Fruit fly (Drosophila melanogaster) whole organism, embryonic: ENCODE results near the gene grnd.

Experiments used
- ATbp ChIP-seq: fragments of 200-800 bp; sonication (Bioruptor generic); optimal IDR thresholded peaks from 2 replicates; lab custom pipeline; 2017; ENCODE audit warnings: missing biosample characterization, mild to moderate bottlenecking, missing genetic modification characterization, missing genetic modification reagents
- Atf3 ChIP-seq: fragments of 200-800 bp; sonication (Bioruptor generic); optimal IDR thresholded peaks from 3 replicates; lab custom pipeline; 2016; ENCODE audit warnings: missing biosample characterization, missing genetic modification characterization
- Blimp-1 ChIP-seq: fragments of 200-800 bp; sonication (Bioruptor generic); optimal IDR thresholded peaks from 3 replicates; lab custom pipeline; 2018; ENCODE audit warnings: missing biosample characterization, missing genetic modification characterization, mild to moderate bottlenecking, moderate library complexity, missing genetic modification reagents
- BtbVII ChIP-seq: fragments of 200-800 bp; sonication (Bioruptor generic); optimal IDR thresholded peaks from 3 replicates; lab custom pipeline; 2017; ENCODE audit warnings: missing biosample characterization, mild to moderate bottlenecking, missing genetic modification characterization
- CG11247 ChIP-seq: fragments of 200-800 bp; sonication (Bioruptor generic); IDR thresholded peaks from 2 replicates; pipeline ENCODE4 v1.3.6; 2022; ENCODE audit warnings: missing biosample characterization, missing genetic modification characterization
- CG11456 ChIP-seq: fragments of 200-800 bp; sonication (Bioruptor generic); IDR thresholded peaks from 3 replicates; pipeline ENCODE4 v1.3.6; 2022; ENCODE audit warnings: missing biosample characterization, missing genetic modification characterization
- CG12391 ChIP-seq: fragments of 200-800 bp; sonication (Bioruptor generic); optimal IDR thresholded peaks from 3 replicates; lab custom pipeline; 2018; ENCODE audit warnings: missing biosample characterization, mild to moderate bottlenecking, missing genetic modification characterization, moderate library complexity
- CG14860 ChIP-seq: fragments of 200-800 bp; sonication (Bioruptor generic); IDR thresholded peaks from 3 replicates; pipeline ENCODE4 v1.3.6; 2022; ENCODE audit warnings: missing biosample characterization, missing genetic modification characterization; ENCODE audit not compliant: partially characterized antibody
- CG15073 ChIP-seq: fragments of 200-800 bp; sonication (Bioruptor generic); optimal IDR thresholded peaks from 2 replicates; lab custom pipeline; 2016; ENCODE audit warnings: missing biosample characterization, missing genetic modification characterization
- CG18764 ChIP-seq: fragments of 200-800 bp; sonication (Bioruptor generic); optimal IDR thresholded peaks from 3 replicates; lab custom pipeline; 2016; ENCODE audit warnings: missing biosample characterization, missing genetic modification characterization
- CG4404 ChIP-seq: fragments of 200-800 bp; sonication (Bioruptor generic); IDR thresholded peaks from 2 replicates; pipeline ENCODE4 v1.3.6; 2022; ENCODE audit warnings: missing biosample characterization, missing genetic modification characterization
- CG8359 ChIP-seq: fragments of 200-800 bp; sonication (Bioruptor generic); optimal IDR thresholded peaks from 2 replicates; lab custom pipeline; 2017; ENCODE audit warnings: missing biosample characterization, mild to moderate bottlenecking, missing genetic modification characterization, borderline replicate concordance
- D ChIP-seq, 2 experiments: fragments of 200-800 bp in 1 of 2; fragments of >200 bp in 1 of 2; sonication (Bioruptor generic) in 1 of 2; optimal IDR thresholded peaks; 2 replicates in 1 of 2; 3 replicates in 1 of 2; lab custom pipeline; 2017; ENCODE audit warnings: mild to moderate bottlenecking in 1 of 2, missing biosample characterization in 1 of 2, missing genetic modification characterization in 1 of 2, missing genetic modification reagents in 1 of 2
- Dbx ChIP-seq: fragments of 200-800 bp; sonication (Bioruptor generic); IDR thresholded peaks from 3 replicates; pipeline ENCODE4 v1.3.6; 2022; ENCODE audit warnings: missing biosample characterization, missing genetic modification characterization
- Elba2 ChIP-seq: fragments of 200-800 bp; sonication (Bioruptor generic); optimal IDR thresholded peaks from 3 replicates; lab custom pipeline; 2016; ENCODE audit warnings: missing biosample characterization, missing genetic modification characterization
- HHEX ChIP-seq: fragments of 200-800 bp; sonication (Bioruptor generic); optimal IDR thresholded peaks from 3 replicates; lab custom pipeline; 2017; ENCODE audit warnings: missing biosample characterization, mild to moderate bottlenecking, missing genetic modification characterization, missing genetic modification reagents
- MBD-R2 ChIP-seq: fragments of 200-800 bp; sonication (Bioruptor generic); IDR thresholded peaks from 2 replicates; pipeline ENCODE4 v1.3.6; 2022; ENCODE audit warnings: missing biosample characterization, missing genetic modification characterization
- NK7.1 ChIP-seq: fragments of 200-800 bp; sonication (Bioruptor generic); optimal IDR thresholded peaks from 3 replicates; lab custom pipeline; 2016; ENCODE audit warnings: missing biosample characterization, missing genetic modification characterization
- Nf-YC ChIP-seq: fragments of 200-800 bp; optimal IDR thresholded peaks from 3 replicates; lab custom pipeline; 2019; ENCODE audit warnings: missing biosample characterization, mild to moderate bottlenecking, missing genetic modification characterization, moderate library complexity
- Oaz ChIP-seq: fragments of 200-800 bp; sonication (Bioruptor generic); IDR thresholded peaks from 2 replicates; pipeline ENCODE4 v1.3.6; 2022; ENCODE audit warnings: missing biosample characterization, missing genetic modification characterization
- ab ChIP-seq: fragments of 200-800 bp; sonication (Bioruptor generic); optimal IDR thresholded peaks from 2 replicates; lab custom pipeline; 2016; ENCODE audit warnings: missing biosample characterization, missing genetic modification characterization
- abd-A ChIP-seq: fragments of 200-800 bp; sonication (Bioruptor generic); optimal IDR thresholded peaks from 3 replicates; lab custom pipeline; 2019; ENCODE audit warnings: missing biosample characterization, mild to moderate bottlenecking, missing genetic modification characterization, moderate library complexity
- bab2 ChIP-seq: fragments of 200-800 bp; sonication (Bioruptor generic); optimal IDR thresholded peaks from 2 replicates; lab custom pipeline; 2016; ENCODE audit warnings: missing biosample characterization, missing genetic modification characterization
- crc ChIP-seq: fragments of 200-800 bp; sonication (Bioruptor generic); optimal IDR thresholded peaks from 2 replicates; lab custom pipeline; 2016; ENCODE audit warnings: missing biosample characterization, missing genetic modification characterization
- exex ChIP-seq: fragments of 200-800 bp; sonication (Bioruptor generic); optimal IDR thresholded peaks from 4 replicates; lab custom pipeline; 2018; ENCODE audit warnings: missing biosample characterization, mild to moderate bottlenecking, missing genetic modification characterization, moderate library complexity
- ftz-f1 ChIP-seq: fragments of 200-800 bp; sonication (Bioruptor generic); optimal IDR thresholded peaks from 2 replicates; lab custom pipeline; 2016; ENCODE audit warnings: missing biosample characterization, missing genetic modification characterization
- gsb ChIP-seq: fragments of 200-800 bp; sonication (Bioruptor generic); IDR thresholded peaks from 2 replicates; pipeline ENCODE4 v1.3.6; 2022; ENCODE audit warnings: missing biosample characterization, missing genetic modification characterization
- nmo ChIP-seq: fragments of 200-800 bp; sonication (Bioruptor generic); optimal IDR thresholded peaks from 2 replicates; lab custom pipeline; 2018; ENCODE audit warnings: missing biosample characterization, mild to moderate bottlenecking, missing genetic modification characterization, moderate library complexity
- nom ChIP-seq: fragments of 200-800 bp; sonication (Bioruptor generic); optimal IDR thresholded peaks from 2 replicates; lab custom pipeline; 2017; ENCODE audit warnings: missing biosample characterization, missing genetic modification characterization, mild to moderate bottlenecking, moderate library complexity, missing genetic modification reagents
- onecut ChIP-seq: fragments of 200-800 bp; sonication (Bioruptor generic); IDR thresholded peaks from 2 replicates; pipeline ENCODE4 v1.3.6; 2022; ENCODE audit warnings: missing biosample characterization, missing genetic modification characterization
- pan ChIP-seq, 4 experiments: fragments of >200 bp in 3 of 4; fragments of 200-800 bp in 1 of 4; sonication (Bioruptor generic) in 1 of 4; optimal IDR thresholded peaks in 3 of 4; IDR thresholded peaks in 1 of 4; 2 replicates each; pipeline versions ENCODE4 v1.3.6 to Lab custom; 2017 to 2022; ENCODE audit warnings: missing biosample characterization in 2 of 4, missing genetic modification characterization in 2 of 4, mixed read lengths in 1 of 4
- pita ChIP-seq: fragments of 200-800 bp; sonication (Bioruptor generic); optimal IDR thresholded peaks from 2 replicates; lab custom pipeline; 2017; ENCODE audit warnings: missing biosample characterization, mild to moderate bottlenecking, missing genetic modification characterization
- sens-2 ChIP-seq: fragments of 200-800 bp; sonication (Bioruptor generic); IDR thresholded peaks from 2 replicates; pipeline ENCODE4 v1.3.6; 2022; ENCODE audit warnings: missing biosample characterization, missing genetic modification characterization
- sisA ChIP-seq: fragments of 200-800 bp; sonication (Bioruptor generic); IDR thresholded peaks from 2 replicates; pipeline ENCODE4 v1.3.6; 2022; ENCODE audit warnings: missing biosample characterization, missing genetic modification characterization
- twi ChIP-seq: fragments of 200-800 bp; optimal IDR thresholded peaks from 2 replicates; lab custom pipeline; 2019; ENCODE audit warnings: missing biosample characterization, mild to moderate bottlenecking, missing genetic modification characterization, moderate library complexity

The grnd gene

DNA sequence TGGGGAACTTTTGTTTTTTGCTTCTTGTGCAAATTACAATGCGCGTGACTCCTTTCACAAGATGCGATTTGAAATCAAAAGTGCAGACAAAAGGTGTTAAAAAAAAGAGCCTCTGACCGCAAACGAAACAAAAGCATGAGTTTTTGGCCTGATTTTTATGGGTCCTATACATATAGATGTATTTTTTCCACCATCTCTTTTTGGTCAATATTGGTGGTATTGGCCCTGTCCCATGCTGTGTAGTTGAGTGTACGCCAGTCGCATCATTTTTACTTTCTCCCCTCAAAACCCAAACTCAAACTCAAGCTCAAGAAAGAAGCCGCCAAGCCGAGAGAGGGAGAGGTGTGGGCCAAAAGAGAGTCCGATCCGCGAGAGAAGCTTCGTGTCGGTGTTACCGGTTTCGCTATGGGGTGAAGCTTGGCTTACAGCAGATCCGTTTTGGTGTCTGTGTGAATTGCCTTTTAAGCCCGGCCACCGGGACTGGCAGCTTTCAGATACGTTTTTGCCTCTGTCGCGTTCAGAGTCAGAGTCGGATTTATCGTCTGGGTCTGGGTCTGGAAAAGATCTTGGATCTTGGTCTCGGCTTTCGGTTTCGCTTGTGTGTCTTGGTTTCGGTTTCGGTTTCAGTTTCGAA, 31.9 kb downstream of the grnd start, which contains the start of gene CG10211 (continued):
- no peak for TF ChIP-seq CG14860
- TF ChIP-seq ab = no peak
- TF ChIP-seq CG12391 (tag; lab: Kevin White, UChicago) = no peak
- no peak for TF ChIP-seq nmo (GFP tag; lab: Kevin White, UChicago)
- TF ChIP-seq bab2 = no peak
- TF ChIP-seq pita (GFP tag; lab: Kevin White, UChicago) = no peak
- no peak for TF ChIP-seq Elba2 (GFP tag; lab: Kevin White, UChicago)
- no peak for TF ChIP-seq MBD-R2 (GFP tag; lab: Robert Waterston, UW)

- TF ChIP-seq NK7.1 (GFP tag; lab: Kevin White, UChicago) (no peak), abd-A (peak; percentile 12), CG18764 (GFP tag; lab: Kevin White, UChicago) (no peak), twi (no peak), CG8359 (GFP tag; lab: Kevin White, UChicago) (no peak), gsb (no peak), Nf-YC (no peak), D (optimal IDR thresholded peaks at IDR 0.05; lab: Kevin White, UChicago) (no peak), D (GFP tag; optimal IDR thresholded peaks at IDR 0.05; lab: Kevin White, UChicago) (no peak), CG4404 (GFP tag; lab: Robert Waterston, UW) (no peak), onecut (GFP tag; lab: Robert Waterston, UW) (peak; percentile 37; the same call in 1 of the 2 replicates), Dbx (GFP tag; lab: Robert Waterston, UW) (no peak), ftz-f1 (GFP tag; lab: Kevin White, UChicago) (no peak), HHEX (GFP tag; lab: Kevin White, UChicago) (no peak), Atf3 (GFP tag; lab: Kevin White, UChicago) (no peak), Blimp-1 (GFP tag; lab: Kevin White, UChicago) (peak; percentile 97), BtbVII (GFP tag; lab: Kevin White, UChicago) (no peak), nom (GFP tag; lab: Kevin White, UChicago) (no peak), CG15073 (GFP tag; lab: Kevin White, UChicago) (no peak), pan (optimal IDR thresholded peaks at IDR 0.05; lab: Kevin White, UChicago) (no peak), pan (GFP tag; optimal IDR thresholded peaks at IDR 0.05 in 1 of 2, IDR thresholded peaks at IDR 0.05 in 1 of 2) (no peak), Oaz (GFP tag; lab: Robert Waterston, UW) (no peak), ATbp (GFP tag; lab: Kevin White, UChicago) (no peak), CG11247 (GFP tag; lab: Robert Waterston, UW) (no peak)
Observed at dm6 chr2L:18518852-18519251, 33.6 kb downstream of the grnd start.

- TF ChIP-seq nmo (GFP tag; lab: Kevin White, UChicago) (no peak), Blimp-1 (GFP tag; lab: Kevin White, UChicago) (peak; percentile 64), CG11456 (0 out of 3 replicates have a peak, but pooled peaks have one; percentile 3), onecut (GFP tag; lab: Robert Waterston, UW) (no peak), crc (GFP tag; lab: Kevin White, UChicago) (no peak), sens-2 (GFP tag; lab: Robert Waterston, UW) (no peak), sisA (GFP tag; lab: Robert Waterston, UW) (no peak), exex (tag; lab: Kevin White, UChicago) (no peak)
Observed at dm6 chr2L:18522258-18522657, 37.0 kb downstream of the grnd start.
